Worm (Caenorhabditis elegans) whole organism, midembryonic: ENCODE measurements around the gene F56C9.8.

Source experiments
- T22C8.4 ChIP-seq: fragments of 200-800 bp; sonication (Bioruptor generic); IDR thresholded peaks from 2 replicates; pipeline ENCODE4 v1.3.6; 2022; ENCODE audit warnings: missing genetic modification characterization, missing compliant biosample characterization
- cog-1 ChIP-seq: sonication (generic microtip); optimal IDR thresholded peaks from 2 replicates; lab custom pipeline; 2016; ENCODE audit warnings: missing genetic modification characterization, missing compliant biosample characterization
- flt-1 ChIP-seq: fragments of 200-800 bp; sonication (Bioruptor generic); IDR thresholded peaks from 2 replicates; pipeline ENCODE4 v1.3.6; 2022; ENCODE audit warnings: missing genetic modification characterization, missing compliant biosample characterization
- klf-2 ChIP-seq: fragments of 200-800 bp; sonication (Bioruptor generic); conservative IDR thresholded peaks from 2 replicates; pipeline ENCODE4 v1.3.6; 2022; ENCODE audit warnings: missing genetic modification reagents, missing genetic modification characterization, missing compliant biosample characterization
- med-1 ChIP-seq: sonication (generic microtip); optimal IDR thresholded peaks from 2 replicates; lab custom pipeline; 2017; ENCODE audit warnings: missing genetic modification characterization, mild to moderate bottlenecking, missing compliant biosample characterization, antibody characterized with exemption, missing genetic modification reagents; ENCODE audit not compliant: insufficient read depth
- ref-1 ChIP-seq: fragments of 200-800 bp; sonication (Bioruptor generic); conservative IDR thresholded peaks from 2 replicates; pipeline ENCODE4 v1.3.6; 2022; ENCODE audit warnings: missing genetic modification reagents, missing genetic modification characterization, missing compliant biosample characterization
- tab-1 ChIP-seq: fragments of 200-800 bp; sonication (Bioruptor generic); IDR thresholded peaks from 2 replicates; pipeline ENCODE4 v1.3.6; 2022; ENCODE audit warnings: missing genetic modification characterization, missing compliant biosample characterization
- ztf-23 ChIP-seq: fragments of 200-800 bp; sonication (Bioruptor generic); IDR thresholded peaks from 2 replicates; pipeline ENCODE4 v1.3.6; 2022; ENCODE audit warnings: missing genetic modification reagents, missing genetic modification characterization, missing compliant biosample characterization
- ztf-29 ChIP-seq: fragments of 200-800 bp; sonication (Bioruptor generic); IDR thresholded peaks from 2 replicates; pipeline ENCODE4 v1.3.6; 2022; ENCODE audit warnings: missing genetic modification reagents, missing genetic modification characterization, missing compliant biosample characterization

F56C9.8 gene

DNA sequence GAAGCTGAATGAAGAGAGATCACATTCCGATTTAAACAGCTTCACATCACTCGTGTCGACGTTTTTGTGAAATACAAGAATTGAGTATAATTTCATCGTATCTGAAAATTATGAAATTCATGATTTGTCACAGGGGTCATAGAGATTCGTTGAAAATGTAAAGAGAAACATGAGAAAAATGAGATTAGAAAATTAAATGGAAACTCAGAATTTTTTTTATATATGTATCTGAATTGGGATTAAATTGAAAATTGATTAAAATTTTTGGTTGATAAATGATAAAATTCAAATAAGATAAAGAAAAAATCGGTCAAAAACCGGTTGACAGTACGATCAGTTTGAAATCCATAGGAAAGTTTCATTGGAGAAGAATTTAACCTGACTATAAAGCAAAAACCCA, 31.8 kb downstream of the F56C9.8 start, which contains the start of gene ykt-6:
ykt-6 (minus strand) TSS at position 101 of the 400 bp plus-strand sequence.
- TF ChIP-seq cog-1 (tag; lab: Kevin White, UChicago) (no peak), ztf-23 (GFP tag; lab: Robert Waterston, UW) (no peak), T22C8.4 (no peak), ref-1 (no peak)

DNA sequence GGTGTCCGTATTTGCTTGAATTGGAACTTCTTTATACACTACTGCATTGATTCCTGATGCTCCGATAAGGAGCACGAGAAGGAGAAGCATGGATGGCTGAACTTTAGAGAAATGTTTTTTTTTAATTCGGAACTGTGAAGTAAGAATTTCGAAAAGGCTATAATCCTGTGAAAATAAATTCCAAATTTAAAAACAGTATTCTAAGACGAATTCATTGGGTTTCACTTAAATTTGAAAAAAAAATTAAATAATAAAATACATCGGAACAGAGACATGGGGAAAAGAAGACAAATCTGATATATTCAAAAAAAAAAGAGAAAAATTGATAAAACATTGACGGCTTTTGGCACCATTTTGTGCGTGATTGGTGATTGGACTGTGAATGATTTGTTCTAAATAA, 33.5 kb downstream of the F56C9.8 start, which contains the start of gene pho-5:
pho-5 (minus strand) TSS at position 101 of the 400 bp plus-strand sequence.
- TF ChIP-seq tab-1 (no peak), klf-2 (no peak), ztf-23 (GFP tag; lab: Robert Waterston, UW) (no peak), med-1 (GFP tag; lab: Kevin White, UChicago) (no peak), cog-1 (tag; lab: Kevin White, UChicago) (no peak), ref-1 (no peak), flt-1 (GFP tag; lab: Robert Waterston, UW) (no peak), ztf-29 (GFP tag; lab: Robert Waterston, UW) (no peak), T22C8.4 (no peak)

DNA sequence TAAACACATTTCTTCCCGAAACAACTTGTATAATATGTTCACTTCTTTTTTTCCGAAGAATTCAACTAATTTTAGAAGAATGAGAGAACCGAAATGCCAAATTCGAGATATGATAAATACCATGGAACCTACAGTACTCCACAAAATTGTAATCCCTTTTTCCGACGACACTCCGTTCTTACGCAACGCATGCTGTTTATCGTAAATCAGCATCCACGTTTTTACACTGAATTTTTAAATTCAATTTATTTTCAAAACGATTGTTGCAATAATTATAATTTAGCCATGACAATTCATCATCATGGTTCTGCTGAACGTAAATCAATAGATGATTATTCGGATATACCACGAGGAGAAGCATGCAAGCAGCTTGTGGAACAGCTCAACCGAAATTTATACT, 38.1 kb downstream of the F56C9.8 start, which contains the start of gene B0361.3:
B0361.3 (plus strand) TSS at position 284 of the 400 bp plus-strand sequence.
- no peak for TF ChIP-seq ztf-23 (GFP tag; lab: Robert Waterston, UW)
- TF ChIP-seq T22C8.4 = no peak
- TF ChIP-seq med-1 (GFP tag; lab: Kevin White, UChicago) = no peak
- no peak for TF ChIP-seq cog-1 (tag; lab: Kevin White, UChicago)
- TF ChIP-seq klf-2 = no peak
- no peak for TF ChIP-seq flt-1 (GFP tag; lab: Robert Waterston, UW)
- no peak for TF ChIP-seq tab-1
- no peak for TF ChIP-seq ztf-29 (GFP tag; lab: Robert Waterston, UW)
- TF ChIP-seq ref-1 = no peak

DNA sequence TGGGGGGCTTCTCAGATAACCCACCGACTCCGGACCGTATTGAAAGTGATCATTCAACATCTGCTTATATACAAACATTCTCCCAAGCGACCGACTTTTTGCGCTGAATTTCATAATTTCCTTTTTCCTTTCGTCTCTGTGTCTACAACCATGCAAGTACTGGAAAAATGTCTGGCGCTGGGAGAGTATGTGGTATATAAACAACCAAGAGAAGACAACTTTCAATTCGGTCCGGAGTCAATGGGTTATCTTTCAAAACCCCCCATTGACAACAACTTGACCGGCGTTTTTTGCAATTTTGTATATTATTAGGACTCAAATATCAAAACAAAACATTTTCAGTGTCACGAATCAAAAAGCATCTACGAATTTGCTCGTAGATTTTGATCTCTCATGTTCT, 40.8 kb downstream of the F56C9.8 start:
- no peak for TF ChIP-seq flt-1 (GFP tag; lab: Robert Waterston, UW)

DNA sequence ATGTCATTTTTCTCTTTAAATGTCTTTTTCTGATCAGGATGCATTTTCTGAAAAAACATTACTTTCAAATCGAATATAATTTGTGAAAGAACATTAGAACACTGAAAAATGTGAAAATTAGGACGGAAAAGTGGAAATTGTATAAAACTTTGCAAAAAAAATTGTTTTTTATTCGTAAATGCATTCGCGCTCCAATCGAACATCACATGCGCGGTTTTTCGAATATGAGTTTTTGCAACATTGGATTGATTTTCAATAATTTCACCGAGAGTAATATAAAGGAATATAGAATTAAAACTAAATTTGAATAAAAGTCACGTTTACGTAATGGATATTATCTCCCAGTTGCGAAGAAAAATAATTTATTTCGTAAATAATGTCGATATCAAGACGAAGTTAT, 42.1 kb downstream of the F56C9.8 start, which contains the start of the genes spot-1 and B0361.11:
spot-1 (minus strand) TSS at position 47 of the 400 bp plus-strand sequence.
B0361.11 (plus strand) TSS at position 372 of the 400 bp plus-strand sequence.
- no peak for TF ChIP-seq klf-2
- TF ChIP-seq flt-1 (GFP tag; lab: Robert Waterston, UW) = no peak
- no peak for TF ChIP-seq med-1 (GFP tag; lab: Kevin White, UChicago)
- TF ChIP-seq cog-1 (tag; lab: Kevin White, UChicago) = no peak
- TF ChIP-seq ref-1 = no peak
- no peak for TF ChIP-seq T22C8.4
- TF ChIP-seq ztf-23 (GFP tag; lab: Robert Waterston, UW) = no peak

DNA sequence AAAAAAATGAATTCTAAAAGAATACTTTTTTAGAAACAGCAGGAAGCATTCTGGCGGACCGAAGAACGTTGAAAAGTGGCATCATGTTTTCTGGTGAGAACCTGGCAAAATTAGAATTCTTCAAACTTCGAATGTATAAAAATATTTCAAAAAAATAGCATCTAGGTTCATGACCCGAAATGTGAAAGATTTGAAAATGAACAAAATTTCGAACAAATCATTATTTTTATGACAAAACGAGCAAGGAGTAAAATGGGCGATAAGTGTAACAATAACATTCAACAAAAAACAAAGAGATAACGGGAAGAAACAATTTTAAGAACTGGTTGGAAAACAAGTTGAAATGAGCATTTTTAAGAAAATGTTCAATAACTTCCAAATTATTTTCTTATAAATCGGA, 44.0 kb downstream of the F56C9.8 start, which contains the start of gene psd-1:
psd-1 (minus strand) TSS at position 101 of the 400 bp plus-strand sequence.
- TF ChIP-seq ref-1 = no peak
- no peak for TF ChIP-seq T22C8.4
- no peak for TF ChIP-seq tab-1

DNA sequence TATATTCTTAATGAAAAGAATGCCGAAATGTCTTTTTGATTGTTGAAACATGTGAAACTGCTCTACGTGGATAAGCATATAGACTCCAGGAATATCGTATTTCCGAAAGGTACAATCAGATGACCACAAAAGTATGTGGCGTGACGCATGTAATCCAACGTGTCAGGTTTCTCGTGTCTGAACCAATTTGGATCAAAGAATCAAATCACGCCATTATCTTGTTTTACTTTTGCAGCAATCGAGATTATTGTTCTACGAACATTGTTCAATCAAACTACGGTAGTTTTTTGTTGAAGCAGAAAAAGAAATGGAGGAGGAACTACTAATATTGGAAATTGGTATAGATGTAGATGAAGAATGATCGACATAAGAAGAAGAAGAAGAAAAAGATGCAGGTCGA, 45.6 kb downstream of the F56C9.8 start:
- TF ChIP-seq tab-1 = no peak

DNA sequence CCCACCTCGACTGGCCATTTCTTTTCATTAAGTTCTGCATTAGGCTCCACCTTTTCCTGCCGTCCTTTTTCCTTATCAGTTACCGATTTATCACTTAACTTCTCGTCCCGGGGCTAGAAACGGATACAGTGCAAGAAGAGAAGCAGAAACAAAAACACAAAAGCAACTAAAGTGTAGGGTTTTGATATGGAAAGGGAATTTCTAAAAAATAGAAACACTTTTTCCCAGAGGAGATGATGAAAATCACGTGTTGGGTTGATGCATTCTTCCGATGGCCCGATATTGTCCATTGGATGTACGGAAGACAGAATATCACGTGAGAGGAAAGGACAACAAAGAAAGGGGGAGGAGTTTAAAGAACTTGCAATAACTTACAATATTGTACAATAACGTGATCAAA, 46.5 kb downstream of the F56C9.8 start:
- no peak for TF ChIP-seq tab-1

DNA sequence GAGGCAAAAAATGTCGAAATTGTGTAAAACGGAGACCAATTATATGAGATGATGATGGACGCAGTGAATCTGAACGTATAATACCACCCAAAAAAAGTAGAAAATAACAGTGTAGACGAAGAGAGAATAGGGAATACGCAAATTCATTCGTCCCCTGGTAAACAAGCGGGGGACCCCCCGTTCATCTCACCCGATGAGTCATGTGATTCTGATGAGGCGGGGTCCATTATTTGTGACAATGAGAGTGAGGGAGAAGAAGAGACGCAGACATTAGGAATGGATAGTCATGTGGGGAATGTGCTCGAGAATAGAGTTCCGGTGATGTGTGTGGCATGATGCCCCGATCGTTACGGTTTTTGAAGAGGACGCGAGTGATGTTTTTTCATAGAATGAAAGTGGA, 47.2 kb downstream of the F56C9.8 start:
- TF ChIP-seq ztf-29 (GFP tag; lab: Robert Waterston, UW) = no peak
- 0 out of 2 replicates have a peak, but pooled peaks have one; percentile 46 for TF ChIP-seq flt-1 (GFP tag; lab: Robert Waterston, UW)
- TF ChIP-seq T22C8.4 = no peak
- TF ChIP-seq cog-1 (tag; lab: Kevin White, UChicago) = peak; percentile 15
- TF ChIP-seq med-1 (GFP tag; lab: Kevin White, UChicago) = no peak
- no peak for TF ChIP-seq tab-1

DNA sequence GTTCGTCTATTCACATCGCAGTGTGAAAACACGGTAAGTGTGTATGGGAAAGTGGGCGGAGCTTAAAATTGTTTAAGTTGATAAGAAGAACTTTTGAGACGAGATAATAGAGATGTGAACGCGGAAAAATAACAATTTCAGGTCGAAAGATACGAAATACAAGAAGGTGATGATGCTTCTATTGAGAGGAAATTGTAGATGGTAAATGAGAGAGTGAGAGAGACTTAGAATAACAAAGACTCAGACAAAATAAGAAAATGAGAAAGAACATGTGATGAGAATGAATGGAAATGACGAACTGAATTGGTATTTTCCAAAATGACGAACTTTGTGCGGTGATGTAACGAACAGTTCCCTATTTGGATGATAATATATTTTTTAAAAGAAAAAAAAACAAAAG, 48.2 kb downstream of the F56C9.8 start:
- TF ChIP-seq flt-1 (GFP tag; lab: Robert Waterston, UW) (no peak), tab-1 (no peak), T22C8.4 (no peak), cog-1 (tag; lab: Kevin White, UChicago) (no peak), ztf-29 (GFP tag; lab: Robert Waterston, UW) (no peak), med-1 (GFP tag; lab: Kevin White, UChicago) (no peak)
